Fruit fly (Drosophila melanogaster) whole organism, adult: ENCODE data around the gene CG4822.

Experiments
- CG14711 ChIP-seq: fragments of 200-800 bp; sonication (Bioruptor generic); optimal IDR thresholded peaks from 2 replicates; lab custom pipeline; 2018; ENCODE audit warnings: missing biosample characterization, mild to moderate bottlenecking, missing genetic modification characterization, moderate library complexity
- CG7045 ChIP-seq: fragments of 200-800 bp; sonication (Bioruptor generic); optimal IDR thresholded peaks from 2 replicates; lab custom pipeline; 2017; ENCODE audit warnings: missing biosample characterization, mild to moderate bottlenecking, missing genetic modification characterization
- Clk ChIP-seq: fragments of 200-800 bp; sonication (Bioruptor generic); optimal IDR thresholded peaks from 2 replicates; lab custom pipeline; 2017; ENCODE audit warnings: missing biosample characterization, missing genetic modification characterization
- Mnt ChIP-seq: fragments of 200-800 bp; sonication (Bioruptor generic); optimal IDR thresholded peaks from 2 replicates; lab custom pipeline; 2016; ENCODE audit warnings: missing biosample characterization, mild to moderate bottlenecking, missing genetic modification characterization
- kay ChIP-seq: fragments of 200-800 bp; sonication (Bioruptor generic); peaks from one replicate; lab custom pipeline; 2016; ENCODE audit warnings: missing biosample characterization, missing genetic modification characterization, borderline replicate concordance
- pad ChIP-seq: fragments of 200-800 bp; sonication (Bioruptor generic); optimal IDR thresholded peaks from 3 replicates; lab custom pipeline; 2017; ENCODE audit warnings: missing biosample characterization, missing genetic modification characterization, mild to moderate bottlenecking, moderate library complexity, missing genetic modification reagents

DNA sequence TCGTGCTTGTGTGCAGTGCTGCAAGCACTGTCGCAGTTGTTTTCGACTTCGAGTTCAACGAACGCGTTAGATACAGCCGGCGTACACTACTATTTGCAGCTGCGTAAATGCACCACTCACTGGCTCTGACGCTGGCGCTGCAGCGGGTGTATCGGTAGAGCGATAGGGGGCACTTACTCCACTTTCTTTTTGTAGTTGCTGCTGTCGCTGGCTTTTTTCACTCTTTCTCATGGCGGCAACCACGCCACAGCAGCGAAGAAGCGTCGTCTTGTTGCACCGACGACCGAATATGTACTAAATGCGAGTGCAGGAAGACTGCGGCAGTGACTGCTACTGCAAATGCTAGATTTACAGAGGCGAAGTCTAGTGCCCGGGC is at the start of gene CG4822:
- TF ChIP-seq pad (GFP tag; lab: Kevin White, UChicago) (no peak), CG14711 (tag; lab: Kevin White, UChicago) (no peak), kay (GFP tag; lab: Kevin White, UChicago) (no peak), Mnt (GFP tag; lab: Kevin White, UChicago) (no peak), Clk (GFP tag; lab: Kevin White, UChicago) (no peak), CG7045 (GFP tag; lab: Kevin White, UChicago) (no peak)
